Worm (Caenorhabditis elegans) whole organism, L4 larva: ENCODE results near the gene C53A5.16.

Source experiments
- F26F4.8 ChIP-seq: fragments of 200-800 bp; sonication (Bioruptor generic); conservative IDR thresholded peaks from 2 replicates; pipeline ENCODE4 v1.3.6; 2022; ENCODE audit warnings: missing genetic modification characterization, missing compliant biosample characterization
- Y75B8A.6 ChIP-seq: fragments of 200-800 bp; sonication (Bioruptor generic); IDR thresholded peaks from 2 replicates; pipeline ENCODE4 v1.3.6; 2022; ENCODE audit warnings: missing genetic modification reagents, missing genetic modification characterization, missing compliant biosample characterization
- jun-1 ChIP-seq: fragments of 150-350 bp; optimal IDR thresholded peaks from 2 replicates; lab custom pipeline; 2014; ENCODE audit warnings: missing biosample characterization, missing genetic modification reagents, missing genetic modification characterization
- lin-15B ChIP-seq: fragments of 150-350 bp; sonication (generic microtip); optimal IDR thresholded peaks from 3 replicates; lab custom pipeline; 2014; ENCODE audit warnings: missing biosample characterization, missing genetic modification characterization
- lin-29 ChIP-seq: fragments of 200-800 bp; sonication (Bioruptor generic); IDR thresholded peaks from 2 replicates; pipeline ENCODE4 v1.3.6; 2022; ENCODE audit warnings: missing genetic modification reagents, missing genetic modification characterization, missing compliant biosample characterization
- lin-39 ChIP-seq: fragments of 150-350 bp; optimal IDR thresholded peaks from 2 replicates; lab custom pipeline; 2014; ENCODE audit warnings: missing biosample characterization, missing genetic modification reagents, missing genetic modification characterization
- mep-1 ChIP-seq: fragments of 150-350 bp; sonication (generic microtip); optimal IDR thresholded peaks from 3 replicates; lab custom pipeline; 2014; ENCODE audit warnings: missing biosample characterization, missing genetic modification characterization
- mes-2 ChIP-seq: sonication (generic microtip); optimal IDR thresholded peaks from 2 replicates; lab custom pipeline; 2016; ENCODE audit warnings: missing genotype, mild to moderate bottlenecking, missing genetic modification characterization, missing compliant biosample characterization; ENCODE audit not compliant: poor library complexity, severe bottlenecking
- nhr-237 ChIP-seq: sonication (generic microtip); optimal IDR thresholded peaks from 2 replicates; lab custom pipeline; 2017; ENCODE audit warnings: missing biosample characterization, missing genetic modification characterization
- sdz-12 ChIP-seq: fragments of 200-800 bp; sonication (Bioruptor generic); optimal IDR thresholded peaks from 2 replicates; lab custom pipeline; 2018; ENCODE audit warnings: mild to moderate bottlenecking, missing genetic modification characterization, missing compliant biosample characterization

DNA sequence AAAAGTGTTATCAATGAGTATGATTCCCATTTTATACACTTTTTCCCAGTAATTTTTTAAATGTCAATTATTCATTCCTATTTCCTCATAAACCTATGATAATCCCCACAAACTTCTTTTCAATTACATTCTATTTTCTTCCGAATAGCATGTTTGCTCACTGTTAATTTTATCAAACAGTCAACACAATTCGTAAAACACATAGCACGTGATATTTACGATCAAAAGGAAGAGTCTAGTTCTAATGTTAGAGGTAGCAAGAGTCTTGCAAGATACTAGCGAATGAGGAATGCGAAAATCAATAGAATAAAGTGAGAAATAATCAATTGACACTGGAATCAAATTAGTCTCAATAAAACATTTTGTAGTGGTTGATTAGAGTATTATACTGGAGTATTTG, 16.9 kb upstream of the C53A5.16 start:
- TF ChIP-seq nhr-237: no peak
- no peak for TF ChIP-seq Y75B8A.6 (GFP tag; lab: Robert Waterston, UW)
- no peak for TF ChIP-seq mep-1 (tag; lab: Kevin White, UChicago)
- TF ChIP-seq F26F4.8 (GFP tag; lab: Robert Waterston, UW): no peak
- no peak for TF ChIP-seq lin-29 (GFP tag; lab: Robert Waterston, UW)
- TF ChIP-seq lin-15B (tag; lab: Kevin White, UChicago): no peak
- no peak for TF ChIP-seq sdz-12 (GFP tag; lab: Kevin White, UChicago)
- no peak for TF ChIP-seq lin-39 (tag; lab: Kevin White, UChicago)
- TF ChIP-seq mes-2 (tag; lab: Kevin White, UChicago): no peak
- no peak for TF ChIP-seq jun-1 (tag; lab: Kevin White, UChicago)
